Worm (Caenorhabditis elegans) whole organism, L1 larva: ENCODE results near the gene mboa-1.
A peak's percentile ranks its signal among the peaks of the same experiment; 100 is the strongest.

ENCODE experiments used
- ama-1 ChIP-seq: fragments of 150-350 bp; optimal IDR thresholded peaks from 2 replicates; lab custom pipeline; 2014
- dpl-1 ChIP-seq, 3 experiments: fragments of 150-350 bp in 2 of 3; sonication (generic microtip) in 1 of 3; optimal IDR thresholded peaks; 2 replicates each; lab custom pipeline; 2014 to 2017; ENCODE audit warnings: missing biosample characterization in 3 of 3, missing genetic modification characterization in 3 of 3, missing genetic modification reagents in 3 of 3
- elt-3 ChIP-seq, 6 experiments: fragments of 150-350 bp in 1 of 6; sonication (generic microtip); optimal IDR thresholded peaks; 2 replicates each; lab custom pipeline; 2017 to 2018; ENCODE audit warnings: missing biosample characterization in 6 of 6, missing genetic modification characterization in 6 of 6, inconsistent platforms in 1 of 6
- fkh-10 ChIP-seq: sonication (generic microtip); optimal IDR thresholded peaks from 2 replicates; lab custom pipeline; 2017; ENCODE audit warnings: missing biosample characterization, missing genetic modification reagents, missing genetic modification characterization
- nhr-11 ChIP-seq: fragments of 150-350 bp; optimal IDR thresholded peaks from 2 replicates; lab custom pipeline; 2014; ENCODE audit warnings: missing biosample characterization, missing genetic modification characterization
- nhr-237 ChIP-seq: fragments of 150-350 bp; optimal IDR thresholded peaks from 2 replicates; lab custom pipeline; 2014; ENCODE audit warnings: missing biosample characterization, missing genetic modification characterization
- unc-62 ChIP-seq: fragments of 150-350 bp; optimal IDR thresholded peaks from 2 replicates; lab custom pipeline; 2014; ENCODE audit warnings: missing biosample characterization, missing genetic modification reagents, missing genetic modification characterization

DNA sequence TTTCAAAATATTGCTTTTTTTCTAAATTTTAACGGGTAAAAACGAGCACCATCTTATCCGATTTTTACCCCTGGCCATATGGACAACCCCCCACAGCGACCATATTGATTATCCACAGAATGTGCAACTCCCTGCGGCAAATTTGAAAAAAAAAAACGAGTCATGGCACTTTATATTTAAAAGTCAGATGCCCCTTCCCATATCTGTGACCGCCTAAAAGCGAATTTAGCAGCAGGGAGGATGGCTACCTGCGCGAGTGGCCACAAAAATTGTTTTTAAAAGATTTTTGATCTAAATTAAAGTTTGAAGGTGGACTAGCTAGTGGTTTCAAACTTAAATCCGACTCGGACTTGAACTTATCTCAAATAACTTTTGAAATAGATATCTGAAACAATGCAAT, 25.8 kb downstream of the mboa-1 start:
- TF ChIP-seq ama-1 = no peak
- no peak for TF ChIP-seq unc-62 (GFP tag; lab: Kevin White, UChicago)
- peak; percentile 95 for TF ChIP-seq nhr-237 (tag; lab: Kevin White, UChicago)
- peak in 5 of 6 experiments; percentile 47 to 99 (median 96) for TF ChIP-seq elt-3 (tag; optimal IDR thresholded peaks at IDR 0.05; lab: Kevin White, UChicago)
- TF ChIP-seq nhr-11 (tag; lab: Kevin White, UChicago) = peak; percentile 97
- TF ChIP-seq dpl-1 (GFP tag; optimal IDR thresholded peaks at IDR 0.05; lab: Kevin White, UChicago) = peak; percentile 45 to 70 (median 56)
- peak; percentile 99 for TF ChIP-seq fkh-10 (GFP tag; lab: Kevin White, UChicago)
